Worm (Caenorhabditis elegans): Measurements from ENCODE around the gene rabr-1.

ce11 chrX:2446185-2446584, 49.8 kb upstream of the rabr-1 start:
- TF ChIP-seq ceh-82 (tag; optimal IDR thresholded peaks at IDR 0.05) (no peak), unc-39 (tag; optimal IDR thresholded peaks at IDR 0.05) (no peak), ama-1 (optimal IDR thresholded peaks at IDR 0.05) (no peak), lsy-2 (tag; optimal IDR thresholded peaks at IDR 0.05) (no peak), nhr-6 (tag; optimal IDR thresholded peaks at IDR 0.05) (no peak), unc-62 (GFP tag; optimal IDR thresholded peaks at IDR 0.05) (no peak), skn-1 (tag; optimal IDR thresholded peaks at IDR 0.05) (no peak)

Data from whole organism, L2 larva.